Worm (Caenorhabditis elegans) whole organism, L2 larva: Measurements from ENCODE around the gene dhs-6.

Experiments used
- R02D3.7 ChIP-seq: fragments of 150-350 bp; optimal IDR thresholded peaks from 2 replicates; lab custom pipeline; 2014; ENCODE audit warnings: missing biosample characterization, missing genetic modification characterization
- ZK546.5 ChIP-seq: sonication (generic microtip); optimal IDR thresholded peaks from 2 replicates; lab custom pipeline; 2017; ENCODE audit warnings: missing biosample characterization, missing genetic modification characterization
- ama-1 ChIP-seq: fragments of 150-350 bp; optimal IDR thresholded peaks from 2 replicates; lab custom pipeline; 2018; ENCODE audit warnings: inconsistent platforms
- blmp-1 ChIP-seq: sonication (generic microtip); optimal IDR thresholded peaks from 2 replicates; lab custom pipeline; 2017; ENCODE audit warnings: missing genetic modification characterization, mild to moderate bottlenecking, missing compliant biosample characterization, antibody characterized with exemption, moderate library complexity; ENCODE audit not compliant: insufficient read depth
- ceh-16 ChIP-seq: fragments of 150-350 bp; optimal IDR thresholded peaks from 2 replicates; lab custom pipeline; 2014; ENCODE audit warnings: missing biosample characterization, missing genetic modification characterization
- lin-11 ChIP-seq: fragments of 150-350 bp; sonication (generic microtip); optimal IDR thresholded peaks from 2 replicates; lab custom pipeline; 2014; ENCODE audit warnings: missing biosample characterization, missing genetic modification characterization, inconsistent platforms, mixed read lengths
- mab-5 ChIP-seq: fragments of 150-350 bp; optimal IDR thresholded peaks from 2 replicates; lab custom pipeline; 2014; ENCODE audit warnings: missing biosample characterization, missing genetic modification characterization
- mdl-1 ChIP-seq, 2 experiments: fragments of 150-350 bp in 1 of 2; sonication (generic microtip) in 1 of 2; optimal IDR thresholded peaks; 2 replicates each; lab custom pipeline; 2017; ENCODE audit warnings: missing biosample characterization in 2 of 2, missing genetic modification characterization in 2 of 2
- nhr-6 ChIP-seq: fragments of 150-350 bp; optimal IDR thresholded peaks from 2 replicates; lab custom pipeline; 2014; ENCODE audit warnings: missing biosample characterization, missing genetic modification characterization
- nhr-77 ChIP-seq: fragments of 150-350 bp; optimal IDR thresholded peaks from 2 replicates; lab custom pipeline; 2014; ENCODE audit warnings: missing biosample characterization, missing genetic modification characterization
- peb-1 ChIP-seq: fragments of 150-350 bp; optimal IDR thresholded peaks from 2 replicates; lab custom pipeline; 2014; ENCODE audit warnings: missing biosample characterization, missing genetic modification characterization
- unc-62 ChIP-seq: fragments of 150-350 bp; optimal IDR thresholded peaks from 2 replicates; lab custom pipeline; 2014; ENCODE audit warnings: missing biosample characterization, missing genetic modification reagents, missing genetic modification characterization
- ztf-11 ChIP-seq: sonication (generic microtip); optimal IDR thresholded peaks from 2 replicates; lab custom pipeline; 2017; ENCODE audit warnings: missing biosample characterization, missing genetic modification characterization

DNA sequence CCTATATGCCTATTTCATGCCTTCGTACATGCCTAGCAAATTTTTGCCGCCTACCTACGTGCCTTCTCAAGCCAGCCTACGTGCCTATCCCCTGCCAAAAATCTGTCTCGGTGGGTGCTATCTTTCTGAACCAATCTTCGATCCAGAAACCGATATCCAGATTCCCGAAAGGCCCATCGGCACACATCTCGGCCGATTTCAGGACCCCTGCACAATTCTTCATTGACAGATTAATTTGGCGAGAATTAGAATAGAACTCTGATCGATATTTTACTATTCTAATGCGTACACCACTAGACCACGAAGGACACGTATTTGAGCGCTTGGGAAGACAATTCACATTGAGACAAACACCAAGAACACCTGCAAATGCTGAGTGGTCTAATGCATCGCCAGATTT, 48.4 kb upstream of the dhs-6 start:
- TF ChIP-seq unc-62: no peak
- TF ChIP-seq ceh-16: no peak
- no peak for TF ChIP-seq blmp-1 (tag; lab: Kevin White, UChicago)
- no peak for TF ChIP-seq lin-11
- TF ChIP-seq nhr-77 (tag; lab: Kevin White, UChicago): no peak
- TF ChIP-seq mab-5 (tag; lab: Kevin White, UChicago): no peak
- TF ChIP-seq peb-1 (tag; lab: Kevin White, UChicago): no peak
- TF ChIP-seq ZK546.5 (tag; lab: Kevin White, UChicago): no peak
- no peak for TF ChIP-seq mdl-1 (tag; optimal IDR thresholded peaks at IDR 0.05; lab: Kevin White, UChicago)
- no peak for TF ChIP-seq ama-1 (lab: Kevin White, UChicago)
- no peak for TF ChIP-seq ztf-11 (tag; lab: Kevin White, UChicago)
- no peak for TF ChIP-seq nhr-6 (tag; lab: Kevin White, UChicago)
- no peak for TF ChIP-seq R02D3.7 (tag; lab: Kevin White, UChicago)
